Worm (Caenorhabditis elegans): ENCODE data around the gene sre-11.

- TF ChIP-seq ZK546.5 (tag; optimal IDR thresholded peaks at IDR 0.05) (no peak), nhr-28 (tag; optimal IDR thresholded peaks at IDR 0.05) (no peak)
Observed at ce11 chrV:7643416-7643815, 40.3 kb downstream of the sre-11 start, which contains the start of gene F07C4.11.

Measured in whole organism, L3 larva.